Worm (Caenorhabditis elegans): ENCODE results near the gene csn-5.

DNA sequence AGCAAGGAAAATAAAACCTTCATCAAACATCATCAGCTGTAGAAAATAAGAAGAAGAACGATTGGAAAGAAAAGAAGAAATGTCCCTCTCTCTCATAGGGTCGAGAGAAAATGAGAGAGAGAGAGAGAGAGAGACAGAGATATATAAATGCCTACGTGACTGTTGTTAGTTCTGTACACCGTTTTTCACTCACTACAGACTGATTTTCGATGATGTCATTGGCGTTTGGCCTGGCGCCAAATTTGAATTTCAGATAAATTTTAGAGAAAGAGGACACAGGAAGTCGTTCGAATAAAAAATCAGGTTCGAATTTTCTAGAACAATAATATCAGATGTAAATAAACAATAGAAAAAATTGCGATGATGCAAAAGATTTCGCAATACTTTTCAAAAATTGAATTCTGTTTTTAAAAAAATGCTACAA is 6.6 kb downstream of the csn-5 start:
- TF ChIP-seq snpc-4 (tag; optimal IDR thresholded peaks at IDR 0.05) (no peak), drap-1 (GFP tag; optimal IDR thresholded peaks at IDR 0.05) (no peak), elt-1 (tag; optimal IDR thresholded peaks at IDR 0.05; ENCODE audit: borderline replicate concordance, insufficient read depth) (no peak), ceh-39 (tag; optimal IDR thresholded peaks at IDR 0.05) (no peak)
